Fruit fly (Drosophila melanogaster): Measurements from ENCODE around the gene CG31751.

Gene CG31751

DNA sequence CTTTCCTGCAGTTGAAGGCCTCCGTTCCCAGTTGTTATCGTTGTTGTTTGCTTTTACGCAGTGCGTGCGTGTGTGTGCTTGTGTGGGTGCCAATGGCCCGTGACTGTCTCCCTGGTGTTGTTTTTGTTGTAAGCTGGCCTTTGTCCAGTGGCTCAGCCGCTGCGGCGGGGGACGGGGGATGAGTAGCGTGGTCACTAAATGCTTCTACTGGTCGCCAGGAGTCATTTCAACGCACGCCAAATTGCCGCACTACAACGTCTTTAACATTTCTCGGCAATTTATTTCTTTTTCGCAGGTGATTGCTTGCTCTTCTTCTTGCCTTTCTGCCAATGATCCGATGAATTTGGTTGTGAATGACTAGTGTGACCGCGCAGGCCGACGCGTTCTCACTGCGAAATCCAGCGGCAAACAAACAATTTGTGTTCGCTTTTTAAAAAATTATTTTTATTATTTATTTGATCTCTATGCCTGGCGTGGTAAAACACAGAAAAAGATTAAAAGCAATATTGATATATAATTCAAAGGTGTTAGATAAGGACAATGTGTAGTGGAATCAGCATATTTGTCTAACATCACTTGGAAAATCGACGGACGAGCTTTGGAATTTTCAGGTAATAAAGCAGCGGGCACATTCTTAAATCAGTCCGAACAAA, 31.3 kb downstream of the CG31751 start, which contains the start of the genes Faf2 and Grip71 (continued):
- TF ChIP-seq sens (GFP tag) (peak; percentile 99), CG4617 (GFP tag; optimal IDR thresholded peaks at IDR 0.05; ENCODE audit: borderline replicate concordance) (peak; percentile 82), ham (GFP tag; IDR thresholded peaks at IDR 0.05) (peak; percentile 82), insv (GFP tag; optimal IDR thresholded peaks at IDR 0.05) (peak in 1 of 2 experiments; percentile 59), CG34422 (GFP tag; IDR thresholded peaks at IDR 0.05) (peak; percentile 97), rib (GFP tag; IDR thresholded peaks at IDR 0.05) (peak; percentile 81), ato (GFP tag; IDR thresholded peaks at IDR 0.05; ENCODE audit: partially characterized antibody) (no peak), CG17359 (tag; optimal IDR thresholded peaks at IDR 0.05) (peak; percentile 92), Hr3 (GFP tag; optimal IDR thresholded peaks at IDR 0.05) (peak; percentile 93), pum (GFP tag; optimal IDR thresholded peaks at IDR 0.05) (peak; percentile 94), CG17802 (tag; optimal IDR thresholded peaks at IDR 0.05) (peak; percentile 94), CG1603 (tag; optimal IDR thresholded peaks at IDR 0.05) (peak; percentile 88), CG17385 (GFP tag; optimal IDR thresholded peaks at IDR 0.05) (peak; percentile 98), cato (GFP tag; optimal IDR thresholded peaks at IDR 0.05; ENCODE audit: borderline replicate concordance) (peak; percentile 74), sqz (GFP tag; optimal IDR thresholded peaks at IDR 0.05) (no peak), CG3847 (GFP tag; IDR thresholded peaks at IDR 0.05) (peak; percentile 95), odd (GFP tag; optimal IDR thresholded peaks at IDR 0.05) (peak; percentile 1), cad (GFP tag; optimal IDR thresholded peaks at IDR 0.05) (no peak), vnd (GFP tag; IDR thresholded peaks at IDR 0.05; ENCODE audit: partially characterized antibody) (no peak), otp (GFP tag; IDR thresholded peaks at IDR 0.05) (peak; percentile 93), fu2 (GFP tag; optimal IDR thresholded peaks at IDR 0.05) (peak; percentile 69), CG2875 (GFP tag; optimal IDR thresholded peaks at IDR 0.05) (peak; percentile 74), toy (GFP tag; IDR thresholded peaks at IDR 0.05) (peak; percentile 64; the same call in 1 of the 2 replicates), Doc2 (GFP tag; IDR thresholded peaks at IDR 0.05) (peak; percentile 90), Opbp (GFP tag; IDR thresholded peaks at IDR 0.05; ENCODE audit: partially characterized antibody) (peak; percentile 31; the same call in 1 of the 3 replicates), CG13894 (tag; optimal IDR thresholded peaks at IDR 0.05) (peak; percentile 80), Lhr (GFP tag; optimal IDR thresholded peaks at IDR 0.05) (peak; percentile 91), Ravus (GFP tag; IDR thresholded peaks at IDR 0.05) (peak; percentile 84), gsb (GFP tag; IDR thresholded peaks at IDR 0.05) (peak; percentile 88), CG30431 (GFP tag; optimal IDR thresholded peaks at IDR 0.05) (peak; percentile 94), CG12391 (tag; optimal IDR thresholded peaks at IDR 0.05) (peak; percentile 94), B-H2 (GFP tag; optimal IDR thresholded peaks at IDR 0.05) (peak; percentile 83), Drgx (GFP tag; IDR thresholded peaks at IDR 0.05) (peak; percentile 85), sug (tag; optimal IDR thresholded peaks at IDR 0.05) (peak; percentile 87), ro (GFP tag; IDR thresholded peaks at IDR 0.05) (peak; percentile 85), tgo (GFP tag; IDR thresholded peaks at IDR 0.05) (peak; percentile 94), CG9609 (GFP tag; optimal IDR thresholded peaks at IDR 0.05) (peak; percentile 83), lbe (GFP tag; optimal IDR thresholded peaks at IDR 0.05) (peak; percentile 62), CG4707 (GFP tag; optimal IDR thresholded peaks at IDR 0.05) (peak; percentile 0), CG12155 (GFP tag; optimal IDR thresholded peaks at IDR 0.05) (peak; percentile 91), BtbVII (GFP tag; optimal IDR thresholded peaks at IDR 0.05) (peak; percentile 15), CG14014 (GFP tag; IDR thresholded peaks at IDR 0.05) (peak; percentile 95), Abd-B (GFP tag; optimal IDR thresholded peaks at IDR 0.05) (peak; percentile 98), CG6854 (GFP tag; optimal IDR thresholded peaks at IDR 0.05) (no peak), CG9727 (GFP tag; optimal IDR thresholded peaks at IDR 0.05) (peak; percentile 88), CG10267 (tag; optimal IDR thresholded peaks at IDR 0.05) (peak; percentile 84), Mrtf (GFP tag; IDR thresholded peaks at IDR 0.05) (peak; percentile 93), aop (GFP tag; IDR thresholded peaks at IDR 0.05) (peak; percentile 79), so (GFP tag; IDR thresholded peaks at IDR 0.05) (peak; percentile 88), ftz-f1 (GFP tag; optimal IDR thresholded peaks at IDR 0.05) (peak; percentile 59)

All from whole organism, embryonic.